Worm (Caenorhabditis elegans): ENCODE results near the gene picc-1.

picc-1 gene

DNA sequence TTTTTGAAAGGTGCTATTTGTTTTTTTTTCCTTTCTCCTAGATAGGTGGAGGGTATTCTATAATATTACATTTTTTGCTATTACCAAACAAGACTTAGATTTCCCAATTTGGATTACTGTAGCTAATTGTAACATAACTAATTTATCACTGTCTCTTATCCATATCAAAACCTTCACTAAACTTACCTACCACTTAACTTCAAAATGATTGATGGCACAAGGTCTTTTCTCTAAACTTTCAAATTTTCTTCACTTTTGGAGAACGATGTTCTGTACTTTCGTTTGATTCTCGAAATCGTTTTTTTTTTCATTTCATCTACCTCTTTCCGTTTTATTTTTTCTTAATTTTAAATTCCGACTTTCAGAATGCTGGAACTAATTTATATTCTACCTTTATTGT lies 35.4 kb upstream of the picc-1 start, which contains the start of gene dhs-16:
Gene dhs-16 (plus strand): TSS at position 366 of the 400 bp plus-strand sequence.
- TF ChIP-seq elt-1 (tag; optimal IDR thresholded peaks at IDR 0.05) (no peak), blmp-1 (tag; optimal IDR thresholded peaks at IDR 0.05; ENCODE audit: insufficient read depth) (no peak), lin-13 (GFP tag; optimal IDR thresholded peaks at IDR 0.05) (no peak), fos-1 (tag; optimal IDR thresholded peaks at IDR 0.05) (no peak), lin-39 (tag; optimal IDR thresholded peaks at IDR 0.05) (no peak), nhr-237 (tag; optimal IDR thresholded peaks at IDR 0.05) (no peak), nhr-6 (tag; optimal IDR thresholded peaks at IDR 0.05) (no peak), nhr-11 (tag; optimal IDR thresholded peaks at IDR 0.05) (no peak)

DNA sequence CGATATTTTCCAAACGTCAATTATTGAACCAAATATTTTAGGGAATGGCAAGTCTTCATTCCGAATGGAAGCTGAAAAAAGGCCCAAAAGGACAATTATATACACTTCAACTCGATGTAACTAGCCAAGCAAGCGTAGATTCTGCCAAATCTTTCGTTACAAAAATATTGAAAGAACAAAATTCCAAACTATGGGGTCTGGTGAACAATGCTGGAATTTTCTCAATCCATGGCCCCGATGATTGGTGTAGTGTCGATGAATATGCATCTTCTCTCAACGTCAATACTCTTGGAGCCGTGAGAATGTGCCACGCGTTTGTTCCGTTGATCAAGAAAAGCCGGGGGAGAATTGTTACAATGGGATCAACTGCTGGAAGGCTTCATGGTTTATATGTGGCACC lies 34.5 kb upstream of the picc-1 start:
- no peak for TF ChIP-seq nhr-21 (tag; optimal IDR thresholded peaks at IDR 0.05)
- no peak for TF ChIP-seq skn-1 (tag; optimal IDR thresholded peaks at IDR 0.05)
- no peak for TF ChIP-seq sma-3 (GFP tag; optimal IDR thresholded peaks at IDR 0.05)
- no peak for TF ChIP-seq alr-1 (tag; optimal IDR thresholded peaks at IDR 0.05)
- TF ChIP-seq ztf-11 (tag; optimal IDR thresholded peaks at IDR 0.05): no peak
- TF ChIP-seq crh-2 (tag; optimal IDR thresholded peaks at IDR 0.05): no peak
- TF ChIP-seq sem-4 (tag; optimal IDR thresholded peaks at IDR 0.05): no peak
- TF ChIP-seq Y55F3AM.14 (GFP tag; optimal IDR thresholded peaks at IDR 0.05): no peak

DNA sequence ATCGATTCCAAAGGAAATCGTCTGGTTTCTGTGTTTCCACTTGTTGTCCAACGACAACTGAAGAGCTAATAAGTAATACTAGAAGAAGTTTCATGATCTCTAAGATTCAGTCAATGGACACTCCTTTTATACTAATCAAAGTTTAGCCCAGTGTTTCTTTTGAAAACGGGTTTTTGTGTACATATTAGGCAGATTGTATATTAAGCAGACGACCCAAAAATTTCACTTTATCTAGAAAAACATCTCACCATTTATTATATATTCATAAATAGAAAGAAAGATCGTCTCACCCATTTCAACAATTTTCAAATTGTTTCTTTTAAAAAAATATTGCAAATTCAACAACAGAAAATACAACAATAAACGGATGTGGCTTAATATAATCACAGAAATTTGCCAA lies 32.0 kb upstream of the picc-1 start, which contains the start of gene C10F3.7:
Gene C10F3.7 (minus strand): TSS at position 101 of the 400 bp plus-strand sequence.
- TF ChIP-seq sem-4 (tag; optimal IDR thresholded peaks at IDR 0.05) (no peak), snpc-4 (tag; optimal IDR thresholded peaks at IDR 0.05) (no peak), peb-1 (tag; optimal IDR thresholded peaks at IDR 0.05) (no peak), nhr-10 (tag; optimal IDR thresholded peaks at IDR 0.05) (no peak), zag-1 (tag; optimal IDR thresholded peaks at IDR 0.05) (no peak), nhr-6 (tag; optimal IDR thresholded peaks at IDR 0.05) (no peak), mbf-1 (tag; optimal IDR thresholded peaks at IDR 0.05) (no peak), ztf-11 (tag; optimal IDR thresholded peaks at IDR 0.05) (no peak), mdl-1 (tag; optimal IDR thresholded peaks at IDR 0.05) (no peak), ZK546.5 (tag; optimal IDR thresholded peaks at IDR 0.05) (no peak), fos-1 (tag; optimal IDR thresholded peaks at IDR 0.05) (no peak), ceh-16 (tag; optimal IDR thresholded peaks at IDR 0.05) (no peak), sma-3 (GFP tag; optimal IDR thresholded peaks at IDR 0.05) (no peak), C34F6.9 (tag; optimal IDR thresholded peaks at IDR 0.05) (no peak)

ce11 chrV:5990383-5990782 lies 28.4 kb upstream of the picc-1 start, which contains the start of gene fut-8:
Gene fut-8 (minus strand): TSS chrV:5990483.
- no peak for TF ChIP-seq nhr-12 (tag; optimal IDR thresholded peaks at IDR 0.05)
- no peak for TF ChIP-seq lin-39 (tag; optimal IDR thresholded peaks at IDR 0.05)
- no peak for TF ChIP-seq elt-3 (tag; optimal IDR thresholded peaks at IDR 0.05)
- no peak for TF ChIP-seq alr-1 (tag; optimal IDR thresholded peaks at IDR 0.05)
- TF ChIP-seq ztf-11 (tag; optimal IDR thresholded peaks at IDR 0.05): no peak
- TF ChIP-seq unc-39 (tag; optimal IDR thresholded peaks at IDR 0.05): no peak

ce11 chrV:5991490-5992069 lies 27.2 kb upstream of the picc-1 start:
- TF ChIP-seq lsy-2 (tag; optimal IDR thresholded peaks at IDR 0.05) (peak in 1 of 2 experiments; percentile 66), zag-1 (tag; optimal IDR thresholded peaks at IDR 0.05) (peak; percentile 80), C34F6.9 (tag; optimal IDR thresholded peaks at IDR 0.05) (peak; percentile 84), unc-55 (GFP tag; optimal IDR thresholded peaks at IDR 0.05) (peak; percentile 83), crh-2 (tag; optimal IDR thresholded peaks at IDR 0.05) (peak; percentile 94), lin-13 (GFP tag; optimal IDR thresholded peaks at IDR 0.05) (peak; percentile 30), ceh-82 (tag; optimal IDR thresholded peaks at IDR 0.05) (no peak), mdl-1 (tag; optimal IDR thresholded peaks at IDR 0.05) (peak in 1 of 2 experiments; percentile 46), nhr-6 (tag; optimal IDR thresholded peaks at IDR 0.05) (peak; percentile 58), dmd-4 (tag; optimal IDR thresholded peaks at IDR 0.05) (no peak), egl-27 (tag; optimal IDR thresholded peaks at IDR 0.05) (peak; percentile 48), skn-1 (tag; optimal IDR thresholded peaks at IDR 0.05) (no peak), F13H6.1 (tag; optimal IDR thresholded peaks at IDR 0.05) (peak; percentile 67), sma-9 (GFP tag; optimal IDR thresholded peaks at IDR 0.05) (peak; percentile 2), sma-9 (tag; optimal IDR thresholded peaks at IDR 0.05) (no peak), mab-5 (tag; optimal IDR thresholded peaks at IDR 0.05) (peak; percentile 44), nhr-129 (tag; optimal IDR thresholded peaks at IDR 0.05) (peak; percentile 86)

All from whole organism, L2 larva.